Fruit fly (Drosophila melanogaster): ENCODE data around the gene Ilp8.

Ilp8 gene

dm6 chr3L:17000289-17000688, 31.6 kb downstream of the Ilp8 start:
- TF ChIP-seq Fer1 (GFP tag; optimal IDR thresholded peaks at IDR 0.05) = no peak
- peak; percentile 39 for TF ChIP-seq mirr (GFP tag; optimal IDR thresholded peaks at IDR 0.05)
- TF ChIP-seq Hr78 (GFP tag; optimal IDR thresholded peaks at IDR 0.05) = peak in 1 of 2 experiments; percentile 64
- no peak for TF ChIP-seq kah (GFP tag; optimal IDR thresholded peaks at IDR 0.05)
- TF ChIP-seq Med (GFP tag) = peak; percentile 54
- 0 out of 4 replicates have a peak, but pooled peaks have one; percentile 44 for TF ChIP-seq chinmo (GFP tag; IDR thresholded peaks at IDR 0.05; ENCODE audit: partially characterized antibody)
- peak; percentile 92 for TF ChIP-seq cwo (GFP tag; optimal IDR thresholded peaks at IDR 0.05)
- TF ChIP-seq CG32532 (GFP tag; IDR thresholded peaks at IDR 0.05) = peak; percentile 49; the same call in 1 of the 2 replicates
- TF ChIP-seq nom (GFP tag; optimal IDR thresholded peaks at IDR 0.05) = peak; percentile 72
- TF ChIP-seq sug (tag; optimal IDR thresholded peaks at IDR 0.05) = peak; percentile 79
- TF ChIP-seq ftz-f1 (GFP tag; optimal IDR thresholded peaks at IDR 0.05) = peak; percentile 0
- TF ChIP-seq sens (GFP tag) = peak; percentile 45
- TF ChIP-seq CG6765 (GFP tag; optimal IDR thresholded peaks at IDR 0.05) = no peak

- TF ChIP-seq exex (tag; optimal IDR thresholded peaks at IDR 0.05) = peak; percentile 94
- TF ChIP-seq gro (GFP tag; optimal IDR thresholded peaks at IDR 0.05) = peak; percentile 21
- peak; percentile 91 for TF ChIP-seq grn (GFP tag; optimal IDR thresholded peaks at IDR 0.05)
- no peak for TF ChIP-seq Myb (GFP tag; optimal IDR thresholded peaks at IDR 0.05)
- peak; percentile 9 for TF ChIP-seq salm (tag; optimal IDR thresholded peaks at IDR 0.05)
- TF ChIP-seq CG12236 (GFP tag; optimal IDR thresholded peaks at IDR 0.05) = no peak
- peak; percentile 95 for TF ChIP-seq Vsx1 (GFP tag; optimal IDR thresholded peaks at IDR 0.05)
- TF ChIP-seq cwo (GFP tag; optimal IDR thresholded peaks at IDR 0.05) = peak; percentile 15
- peak; percentile 57 for TF ChIP-seq CG34376 (GFP tag; optimal IDR thresholded peaks at IDR 0.05)
- peak; percentile 14; the same call in 1 of the 2 replicates for TF ChIP-seq sens-2 (GFP tag; IDR thresholded peaks at IDR 0.05)
- peak; percentile 72 for TF ChIP-seq sug (tag; optimal IDR thresholded peaks at IDR 0.05)
- TF ChIP-seq jing (GFP tag; optimal IDR thresholded peaks at IDR 0.05) = no peak
- TF ChIP-seq CG11560 (tag; IDR thresholded peaks at IDR 0.05) = no peak
- peak; percentile 22; the same call in 1 of the 3 replicates for TF ChIP-seq vnd (GFP tag; IDR thresholded peaks at IDR 0.05; ENCODE audit: partially characterized antibody)
These were observed 37.1 kb downstream of the Ilp8 start for dm6 chr3L:16994805-16995204.

- no peak for TF ChIP-seq dpn (GFP tag; optimal IDR thresholded peaks at IDR 0.05)
- peak; percentile 31 for TF ChIP-seq CG15601 (tag; optimal IDR thresholded peaks at IDR 0.05)
- TF ChIP-seq CTCF (GFP tag; optimal IDR thresholded peaks at IDR 0.05) = no peak
- no peak for TF ChIP-seq scrt (GFP tag; optimal IDR thresholded peaks at IDR 0.05)
- 0 out of 2 replicates have a peak, but pooled peaks have one; percentile 18 for TF ChIP-seq ttk (GFP tag; IDR thresholded peaks at IDR 0.05)
- no peak for TF ChIP-seq trem (tag; optimal IDR thresholded peaks at IDR 0.05)
- TF ChIP-seq CG12299 (tag; optimal IDR thresholded peaks at IDR 0.05) = no peak
- no peak for TF ChIP-seq da (GFP tag; optimal IDR thresholded peaks at IDR 0.05)
- no peak for TF ChIP-seq Hr3 (GFP tag; optimal IDR thresholded peaks at IDR 0.05)
- peak; percentile 25 for TF ChIP-seq org-1 (GFP tag; optimal IDR thresholded peaks at IDR 0.05)
- no peak for TF ChIP-seq NK7.1 (GFP tag; optimal IDR thresholded peaks at IDR 0.05)
- TF ChIP-seq fd3F (GFP tag; optimal IDR thresholded peaks at IDR 0.05) = no peak
- TF ChIP-seq ftz-f1 (GFP tag; optimal IDR thresholded peaks at IDR 0.05) = no peak
- no peak for TF ChIP-seq zen (tag; optimal IDR thresholded peaks at IDR 0.05)
- no peak for TF ChIP-seq Eip74EF (GFP tag; optimal IDR thresholded peaks at IDR 0.05)
- no peak for TF ChIP-seq CG11504 (tag; optimal IDR thresholded peaks at IDR 0.05)
- TF ChIP-seq Nf-YC (tag; optimal IDR thresholded peaks at IDR 0.05) = no peak
- no peak for TF ChIP-seq ab (GFP tag; optimal IDR thresholded peaks at IDR 0.05)
- TF ChIP-seq CG12104 (GFP tag; optimal IDR thresholded peaks at IDR 0.05) = no peak
- no peak for TF ChIP-seq CG4707 (GFP tag; optimal IDR thresholded peaks at IDR 0.05)
- no peak for TF ChIP-seq bowl (GFP tag; IDR thresholded peaks at IDR 0.05)
- no peak for TF ChIP-seq CG3407 (GFP tag; optimal IDR thresholded peaks at IDR 0.05)
- TF ChIP-seq jing (GFP tag; optimal IDR thresholded peaks at IDR 0.05) = no peak
- peak; percentile 56 for TF ChIP-seq CG2678 (tag; optimal IDR thresholded peaks at IDR 0.05)
- TF ChIP-seq CG1792 (GFP tag; optimal IDR thresholded peaks at IDR 0.05) = no peak
- TF ChIP-seq Hsf (GFP tag; optimal IDR thresholded peaks at IDR 0.05) = peak; percentile 15
These were observed 42.7 kb downstream of the Ilp8 start for dm6 chr3L:16989169-16989568.
